Fruit fly (Drosophila melanogaster): ENCODE results near the gene abd-A.
A peak's percentile ranks its signal among the peaks of the same experiment; 100 is the strongest.

- TF ChIP-seq CG9705 (GFP tag; optimal IDR thresholded peaks at IDR 0.05): no peak
- TF ChIP-seq usp (GFP tag; optimal IDR thresholded peaks at IDR 0.05): no peak
- TF ChIP-seq GATAd (GFP tag; optimal IDR thresholded peaks at IDR 0.05): no peak
- no peak for TF ChIP-seq sage (GFP tag; optimal IDR thresholded peaks at IDR 0.05)
- no peak for TF ChIP-seq dsf (GFP tag; optimal IDR thresholded peaks at IDR 0.05; ENCODE audit: borderline replicate concordance)
- no peak for TF ChIP-seq Dfd (GFP tag; optimal IDR thresholded peaks at IDR 0.05)
- peak; percentile 26 for TF ChIP-seq fru (GFP tag; optimal IDR thresholded peaks at IDR 0.05)
- TF ChIP-seq rgr (GFP tag; optimal IDR thresholded peaks at IDR 0.05): no peak
- TF ChIP-seq h (GFP tag; optimal IDR thresholded peaks at IDR 0.05): peak; percentile 43
- no peak for TF ChIP-seq N (GFP tag; optimal IDR thresholded peaks at IDR 0.05)
- TF ChIP-seq Jra (GFP tag; optimal IDR thresholded peaks at IDR 0.05): no peak
- no peak for TF ChIP-seq psq (GFP tag; optimal IDR thresholded peaks at IDR 0.05)
- TF ChIP-seq pan (optimal IDR thresholded peaks at IDR 0.05): no peak
These were observed 60.4 kb downstream of the abd-A start for dm6 chr3R:16769404-16769803.
